Fruit fly (Drosophila melanogaster) S2 (cell line): ENCODE data around the gene CG8420.

Source experiments
- CG8478 ChIP-seq: fragments of >200 bp; optimal IDR thresholded peaks from 2 replicates; lab custom pipeline; 2018
- CTCF ChIP-seq, 2 experiments: fragments of >200 bp; optimal IDR thresholded peaks; 2 replicates each; lab custom pipeline; 2018

dm6 chr3R:9287710-9288109 is 41.3 kb downstream of the CG8420 start:
- TF ChIP-seq CG8478 = no peak
- TF ChIP-seq CTCF (optimal IDR thresholded peaks at IDR 0.05; lab: Kevin White, UChicago) = no peak
